Fruit fly (Drosophila melanogaster) whole organism, adult: ENCODE results near the gene alpha4GT2.
A peak's percentile ranks its signal among the peaks of the same experiment; 100 is the strongest.

Experiments
- CG33017 ChIP-seq: fragments of 200-800 bp; sonication (Bioruptor generic); optimal IDR thresholded peaks from 2 replicates; lab custom pipeline; 2018; ENCODE audit warnings: missing biosample characterization, mild to moderate bottlenecking, missing genetic modification characterization, moderate library complexity
- cnc ChIP-seq, 2 experiments: fragments of >200 bp; optimal IDR thresholded peaks; 2 replicates each; lab custom pipeline; 2017
- kay ChIP-seq: fragments of 200-800 bp; sonication (Bioruptor generic); peaks from one replicate; lab custom pipeline; 2016; ENCODE audit warnings: missing biosample characterization, missing genetic modification characterization, borderline replicate concordance
- ovo ChIP-seq: fragments of 200-800 bp; sonication (Bioruptor generic); optimal IDR thresholded peaks from 2 replicates; lab custom pipeline; 2016; ENCODE audit warnings: missing biosample characterization, missing genetic modification characterization
- tj ChIP-seq: fragments of 200-800 bp; sonication (Bioruptor generic); optimal IDR thresholded peaks from 3 replicates; lab custom pipeline; 2017; ENCODE audit warnings: missing biosample characterization, mild to moderate bottlenecking, missing genetic modification characterization, moderate library complexity

- no peak for TF ChIP-seq ovo (GFP tag; lab: Kevin White, UChicago)
- TF ChIP-seq cnc (optimal IDR thresholded peaks at IDR 0.05; lab: Kevin White, UChicago) = no peak
- TF ChIP-seq tj (GFP tag; lab: Kevin White, UChicago) = no peak
- peak; percentile 11 for TF ChIP-seq CG33017 (tag; lab: Kevin White, UChicago)
- no peak for TF ChIP-seq kay (GFP tag; lab: Kevin White, UChicago)
These were observed 22.8 kb downstream of the alpha4GT2 start for dm6 chr3R:25854825-25855224.
